Worm (Caenorhabditis elegans) whole organism, young adult: ENCODE data around the gene R166.3.

Source experiments
- B0019.2 ChIP-seq: fragments of 200-800 bp; sonication (Bioruptor generic); conservative IDR thresholded peaks from 2 replicates; pipeline ENCODE4 v1.3.6; 2022; ENCODE audit warnings: missing genetic modification reagents, missing genetic modification characterization, missing compliant biosample characterization
- F22D6.2 ChIP-seq: sonication (generic microtip); optimal IDR thresholded peaks from 2 replicates; lab custom pipeline; 2016; ENCODE audit warnings: mild to moderate bottlenecking, missing genetic modification characterization, missing compliant biosample characterization
- F33H1.4 ChIP-seq: fragments of 200-800 bp; sonication (Bioruptor generic); IDR thresholded peaks from 2 replicates; pipeline ENCODE4 v1.3.6; 2022; ENCODE audit warnings: missing genetic modification reagents, missing genetic modification characterization, missing compliant biosample characterization
- Y79H2A.3 ChIP-seq: fragments of 200-800 bp; sonication (Bioruptor generic); conservative IDR thresholded peaks from 2 replicates; pipeline ENCODE4 v1.3.6; 2022; ENCODE audit warnings: missing genetic modification reagents, missing genetic modification characterization, missing compliant biosample characterization
- ama-1 ChIP-seq, 3 experiments: fragments of 150-350 bp in 1 of 3; sonication (generic microtip) in 2 of 3; optimal IDR thresholded peaks; 2 replicates each; lab custom pipeline; 2014 to 2018; ENCODE audit warnings: missing biosample characterization in 2 of 3, missing genetic modification characterization in 2 of 3, missing genetic modification reagents in 2 of 3
- athp-1 ChIP-seq: sonication (generic microtip); optimal IDR thresholded peaks from 2 replicates; lab custom pipeline; 2017; ENCODE audit warnings: mild to moderate bottlenecking, missing genetic modification characterization, missing compliant biosample characterization
- attf-3 ChIP-seq: fragments of 200-800 bp; sonication (Bioruptor generic); conservative IDR thresholded peaks from 2 replicates; pipeline ENCODE4 v1.3.6; 2022; ENCODE audit warnings: missing genetic modification reagents, missing genetic modification characterization, missing compliant biosample characterization
- attf-6 ChIP-seq: fragments of 200-800 bp; sonication (Bioruptor generic); IDR thresholded peaks from 2 replicates; pipeline ENCODE4 v1.3.6; 2022; ENCODE audit warnings: missing genetic modification reagents, missing genetic modification characterization, missing compliant biosample characterization
- cebp-1 ChIP-seq, 2 experiments: fragments of 200-800 bp in 1 of 2; sonication (Bioruptor generic) in 1 of 2; sonication (generic microtip) in 1 of 2; IDR thresholded peaks in 1 of 2; optimal IDR thresholded peaks in 1 of 2; 2 replicates each; pipeline versions ENCODE4 v1.3.6 to Lab custom; 2017 to 2022; ENCODE audit warnings: missing compliant biosample characterization in 2 of 2, missing genetic modification characterization in 2 of 2, mild to moderate bottlenecking in 1 of 2, missing genetic modification reagents in 1 of 2, moderate library complexity in 1 of 2
- ceh-100 ChIP-seq: fragments of 200-800 bp; sonication (Bioruptor generic); IDR thresholded peaks from 2 replicates; pipeline ENCODE4 v1.3.6; 2022; ENCODE audit warnings: missing genetic modification reagents, missing genetic modification characterization, missing compliant biosample characterization
- ceh-58 ChIP-seq: fragments of 200-800 bp; sonication (Bioruptor generic); IDR thresholded peaks from 2 replicates; pipeline ENCODE4 v1.3.6; 2022; ENCODE audit warnings: missing genetic modification characterization, missing compliant biosample characterization
- ceh-79 ChIP-seq: sonication (generic microtip); optimal IDR thresholded peaks from 2 replicates; lab custom pipeline; 2017; ENCODE audit warnings: mild to moderate bottlenecking, missing genetic modification characterization, missing compliant biosample characterization
- ceh-91 ChIP-seq: fragments of 200-800 bp; sonication (Bioruptor generic); IDR thresholded peaks from 2 replicates; pipeline ENCODE4 v1.3.6; 2022; ENCODE audit warnings: missing genetic modification reagents, missing genetic modification characterization, missing compliant biosample characterization
- chd-7 ChIP-seq: sonication (generic microtip); optimal IDR thresholded peaks from 2 replicates; lab custom pipeline; 2016; ENCODE audit warnings: mild to moderate bottlenecking, missing genetic modification characterization, moderate library complexity, missing compliant biosample characterization
- dpl-1 ChIP-seq: fragments of 150-350 bp; optimal IDR thresholded peaks from 2 replicates; lab custom pipeline; 2014; ENCODE audit warnings: missing biosample characterization, missing genetic modification reagents, missing genetic modification characterization
- efl-1 ChIP-seq: fragments of 150-350 bp; optimal IDR thresholded peaks from 2 replicates; lab custom pipeline; 2014; ENCODE audit warnings: missing biosample characterization, missing genetic modification reagents, missing genetic modification characterization
- egl-18 ChIP-seq: fragments of 200-800 bp; sonication (Bioruptor generic); IDR thresholded peaks from 2 replicates; pipeline ENCODE4 v1.3.6; 2022; ENCODE audit warnings: missing genetic modification reagents, missing genetic modification characterization, missing compliant biosample characterization
- egrh-3 ChIP-seq: fragments of 200-800 bp; sonication (Bioruptor generic); IDR thresholded peaks from 2 replicates; pipeline ENCODE4 v1.3.6; 2022; ENCODE audit warnings: missing genetic modification reagents, missing genetic modification characterization, missing compliant biosample characterization
- ekl-4 ChIP-seq: fragments of 200-800 bp; sonication (Bioruptor generic); IDR thresholded peaks from 2 replicates; pipeline ENCODE4 v1.3.6; 2022; ENCODE audit warnings: missing genetic modification reagents, missing genetic modification characterization, missing compliant biosample characterization
- gei-17 ChIP-seq: fragments of 200-800 bp; sonication (Bioruptor generic); optimal IDR thresholded peaks from 2 replicates; lab custom pipeline; 2018; ENCODE audit warnings: mild to moderate bottlenecking, missing genetic modification characterization, missing compliant biosample characterization
- him-1 ChIP-seq: sonication (generic microtip); optimal IDR thresholded peaks from 2 replicates; lab custom pipeline; 2016; ENCODE audit warnings: missing genotype, missing genetic modification reagents, missing genetic modification characterization, missing compliant biosample characterization
- hlh-12 ChIP-seq: sonication (generic microtip); optimal IDR thresholded peaks from 2 replicates; lab custom pipeline; 2016; ENCODE audit warnings: missing genetic modification characterization, missing compliant biosample characterization
- hrde-1 ChIP-seq: sonication (generic microtip); optimal IDR thresholded peaks from 2 replicates; lab custom pipeline; 2016; ENCODE audit warnings: missing genetic modification characterization, mild to moderate bottlenecking, missing compliant biosample characterization, moderate library complexity, missing genotype, missing genetic modification reagents, borderline replicate concordance
- hsf-1 ChIP-seq: fragments of 200-800 bp; sonication (Bioruptor generic); IDR thresholded peaks from 2 replicates; pipeline ENCODE4 v1.3.6; 2022; ENCODE audit warnings: missing genetic modification reagents, missing genetic modification characterization, missing compliant biosample characterization
- let-607 ChIP-seq, 2 experiments: fragments of 200-800 bp in 1 of 2; sonication (Bioruptor generic) in 1 of 2; sonication (generic microtip) in 1 of 2; optimal IDR thresholded peaks; 2 replicates each; lab custom pipeline; 2016 to 2018; ENCODE audit warnings: mild to moderate bottlenecking in 2 of 2, missing compliant biosample characterization in 2 of 2, missing genetic modification characterization in 2 of 2, moderate library complexity in 2 of 2, missing genotype in 1 of 2
- lin-40 ChIP-seq: sonication (generic microtip); optimal IDR thresholded peaks from 2 replicates; lab custom pipeline; 2016; ENCODE audit warnings: missing genetic modification characterization, mild to moderate bottlenecking, missing compliant biosample characterization, missing genotype, missing genetic modification reagents
- lin-54 ChIP-seq: fragments of 200-800 bp; sonication (Bioruptor generic); optimal IDR thresholded peaks from 2 replicates; lab custom pipeline; 2018; ENCODE audit warnings: mild to moderate bottlenecking, missing genetic modification characterization, missing compliant biosample characterization
- lir-1 ChIP-seq: fragments of 200-800 bp; sonication (Bioruptor generic); conservative IDR thresholded peaks from 2 replicates; pipeline ENCODE4 v1.3.6; 2022; ENCODE audit warnings: missing genetic modification reagents, missing genetic modification characterization, missing compliant biosample characterization
- lsl-1 ChIP-seq: fragments of 200-800 bp; sonication (Bioruptor generic); optimal IDR thresholded peaks from 2 replicates; lab custom pipeline; 2018; ENCODE audit warnings: mild to moderate bottlenecking, missing genetic modification characterization, moderate library complexity, missing compliant biosample characterization
- madf-3 ChIP-seq: fragments of 200-800 bp; sonication (Bioruptor generic); IDR thresholded peaks from 2 replicates; pipeline ENCODE4 v1.3.6; 2022; ENCODE audit warnings: missing genetic modification reagents, missing genetic modification characterization, missing compliant biosample characterization
- madf-6 ChIP-seq: fragments of 200-800 bp; sonication (Bioruptor generic); IDR thresholded peaks from 2 replicates; pipeline ENCODE4 v1.3.6; 2022; ENCODE audit warnings: missing genetic modification reagents, missing genetic modification characterization, missing compliant biosample characterization
- nfya-2 ChIP-seq: fragments of 200-800 bp; sonication (Bioruptor generic); IDR thresholded peaks from 2 replicates; pipeline ENCODE4 v1.3.6; 2022; ENCODE audit warnings: missing genetic modification reagents, missing genetic modification characterization, missing compliant biosample characterization
- snpc-1.1 ChIP-seq: sonication (generic microtip); optimal IDR thresholded peaks from 2 replicates; lab custom pipeline; 2017; ENCODE audit warnings: missing genetic modification characterization, mild to moderate bottlenecking, missing compliant biosample characterization, antibody characterized with exemption, moderate library complexity, missing genotype, missing genetic modification reagents; ENCODE audit not compliant: insufficient read depth
- snpc-1.3 ChIP-seq: sonication (generic microtip); optimal IDR thresholded peaks from 2 replicates; lab custom pipeline; 2017; ENCODE audit warnings: missing genetic modification characterization, mild to moderate bottlenecking, missing compliant biosample characterization, antibody characterized with exemption, moderate library complexity, missing genotype, missing genetic modification reagents; ENCODE audit not compliant: insufficient read depth
- snpc-3.4 ChIP-seq: sonication (generic microtip); optimal IDR thresholded peaks from 2 replicates; lab custom pipeline; 2017; ENCODE audit warnings: missing genetic modification characterization, mild to moderate bottlenecking, missing compliant biosample characterization, antibody characterized with exemption, moderate library complexity, missing genotype, missing genetic modification reagents
- snpc-4 ChIP-seq, 5 experiments: fragments of 150-350 bp in 1 of 5; sonication (generic microtip) in 4 of 5; optimal IDR thresholded peaks; 2 replicates each; lab custom pipeline; 2014 to 2018; ENCODE audit warnings: missing genetic modification characterization in 5 of 5, missing biosample characterization in 3 of 5, antibody characterized with exemption in 2 of 5, mild to moderate bottlenecking in 2 of 5, missing compliant biosample characterization in 2 of 5, missing genotype in 2 of 5, moderate library complexity in 2 of 5, missing genetic modification reagents in 1 of 5
- sptf-2 ChIP-seq: fragments of 200-800 bp; sonication (Bioruptor generic); optimal IDR thresholded peaks from 2 replicates; lab custom pipeline; 2018; ENCODE audit warnings: mild to moderate bottlenecking, missing genetic modification characterization, missing compliant biosample characterization
- tlf-1 ChIP-seq: fragments of 200-800 bp; sonication (Bioruptor generic); optimal IDR thresholded peaks from 2 replicates; lab custom pipeline; 2018; ENCODE audit warnings: mild to moderate bottlenecking, missing genetic modification characterization, missing compliant biosample characterization
- zfh-2 ChIP-seq: fragments of 200-800 bp; sonication (Bioruptor generic); conservative IDR thresholded peaks from 2 replicates; pipeline ENCODE4 v1.3.6; 2022; ENCODE audit warnings: missing genetic modification reagents, missing genetic modification characterization, missing compliant biosample characterization
- ztf-18 ChIP-seq: sonication (generic microtip); optimal IDR thresholded peaks from 2 replicates; lab custom pipeline; 2016; ENCODE audit warnings: missing genotype, mild to moderate bottlenecking, missing genetic modification characterization, missing compliant biosample characterization

The R166.3 gene

DNA sequence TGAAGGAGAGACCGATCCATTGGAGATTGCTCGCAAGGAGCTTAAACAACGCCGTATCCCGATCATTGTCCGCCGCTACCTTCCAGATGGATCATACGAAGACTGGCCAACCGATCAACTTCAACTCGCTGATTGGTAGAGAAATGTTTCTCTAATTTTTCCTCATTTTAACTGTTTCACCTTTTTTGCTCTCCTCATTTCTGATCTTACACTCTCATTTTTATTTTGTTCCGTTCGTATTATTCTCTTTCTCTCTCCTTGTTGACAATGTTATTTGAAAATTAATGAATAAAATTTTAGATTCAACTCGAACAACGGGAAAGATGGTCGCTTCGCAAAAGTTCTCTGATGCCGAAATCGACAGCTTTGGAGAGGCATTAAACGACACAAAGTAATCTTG, 40.5 kb upstream of the R166.3 start, which contains the start of gene dohh-1:
Gene dohh-1 (plus strand): TSS at position 301 of the 400 bp plus-strand sequence.
- TF ChIP-seq lir-1 (GFP tag; lab: Robert Waterston, UW): no peak
- TF ChIP-seq, all 124 proteins: peak for 0

DNA sequence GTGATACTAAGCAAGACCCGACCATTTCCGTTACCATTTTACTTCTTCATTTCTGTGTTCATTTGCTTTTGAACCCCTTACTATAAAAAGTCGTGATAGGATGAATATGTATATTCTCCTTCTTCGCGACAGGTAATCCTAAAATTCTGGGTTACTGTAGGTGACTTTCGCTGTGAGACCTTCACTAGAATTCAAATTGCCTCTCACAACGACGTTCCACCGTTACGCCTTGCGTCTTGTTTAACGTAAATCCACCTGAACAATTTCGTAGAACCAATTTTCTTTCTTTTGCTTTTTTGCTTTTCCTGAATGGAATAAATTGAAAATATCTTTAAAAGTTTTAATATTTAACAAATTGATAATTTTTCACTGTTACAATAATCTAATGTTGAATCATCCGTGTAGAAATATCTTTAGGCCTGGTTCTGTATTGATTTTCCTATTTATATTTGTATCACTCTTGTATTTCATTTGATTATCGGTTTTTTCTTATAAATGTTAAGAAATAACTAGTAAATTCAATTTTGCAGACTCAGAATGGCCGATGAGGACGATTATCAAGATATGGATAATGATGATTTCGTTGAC, 39.8 kb upstream of the R166.3 start, which contains the start of gene rpb-6:
Gene rpb-6 (plus strand): TSS at position 538 of the 588 bp plus-strand sequence.
- TF ChIP-seq efl-1 (GFP tag; lab: Kevin White, UChicago) (peak; percentile 40), lsl-1 (GFP tag; lab: Kevin White, UChicago) (peak; percentile 66), lin-54 (GFP tag; lab: Kevin White, UChicago) (peak; percentile 67), chd-7 (tag; lab: Kevin White, UChicago) (no peak), F33H1.4 (GFP tag; lab: Robert Waterston, UW) (peak; percentile 56), attf-3 (GFP tag; lab: Robert Waterston, UW) (peak; percentile 92), dpl-1 (GFP tag; lab: Kevin White, UChicago) (peak; percentile 9), snpc-1.1 (tag; lab: Kevin White, UChicago) (no peak), madf-6 (GFP tag; lab: Robert Waterston, UW) (peak; percentile 49; the same call in 1 of the 2 replicates), lin-40 (tag; lab: Kevin White, UChicago) (no peak)

ce11 chrII:10574177-10574576, 35.0 kb upstream of the R166.3 start:
- TF ChIP-seq sptf-2 (GFP tag; lab: Kevin White, UChicago) (no peak), hrde-1 (tag; lab: Kevin White, UChicago) (peak; percentile 87), Y79H2A.3 (GFP tag; lab: Robert Waterston, UW) (no peak), ceh-58 (no peak), him-1 (tag; lab: Kevin White, UChicago) (peak; percentile 18), zfh-2 (GFP tag; lab: Robert Waterston, UW) (no peak), ceh-100 (0 out of 2 replicates have a peak, but pooled peaks have one; percentile 9), egl-18 (no peak), F22D6.2 (no peak), hlh-12 (tag; lab: Kevin White, UChicago) (no peak), ama-1 (optimal IDR thresholded peaks at IDR 0.05; lab: Kevin White, UChicago) (no peak), ama-1 (GFP tag; optimal IDR thresholded peaks at IDR 0.05; lab: Kevin White, UChicago) (peak in 1 of 2 experiments; percentile 67), snpc-3.4 (no peak), snpc-4 (GFP tag; optimal IDR thresholded peaks at IDR 0.05; lab: Kevin White, UChicago) (peak; percentile 33), snpc-4 (tag; optimal IDR thresholded peaks at IDR 0.05; lab: Kevin White, UChicago) (no peak), ceh-91 (GFP tag; lab: Robert Waterston, UW) (0 out of 2 replicates have a peak, but pooled peaks have one; percentile 15), ceh-79 (tag; lab: Kevin White, UChicago) (no peak), lin-54 (GFP tag; lab: Kevin White, UChicago) (peak; percentile 24), ekl-4 (GFP tag; lab: Robert Waterston, UW) (peak; percentile 10; the same call in 1 of the 2 replicates), gei-17 (no peak), athp-1 (no peak), madf-6 (GFP tag; lab: Robert Waterston, UW) (peak; percentile 60), attf-6 (GFP tag; lab: Robert Waterston, UW) (0 out of 2 replicates have a peak, but pooled peaks have one; percentile 15), nfya-2 (no peak), egrh-3 (GFP tag; lab: Robert Waterston, UW) (no peak), snpc-1.3 (tag; lab: Kevin White, UChicago) (peak; percentile 35), let-607 (tag; optimal IDR thresholded peaks at IDR 0.05; lab: Kevin White, UChicago) (no peak), tlf-1 (GFP tag; lab: Kevin White, UChicago) (no peak), madf-3 (GFP tag; lab: Robert Waterston, UW) (no peak), cebp-1 (GFP tag; IDR thresholded peaks at IDR 0.05; lab: Robert Waterston, UW) (no peak), cebp-1 (tag; optimal IDR thresholded peaks at IDR 0.05; lab: Kevin White, UChicago) (no peak), ztf-18 (tag; lab: Kevin White, UChicago) (no peak), hsf-1 (0 out of 2 replicates have a peak, but pooled peaks have one; percentile 50), B0019.2 (GFP tag; lab: Robert Waterston, UW) (no peak)
